Worm (Caenorhabditis elegans): ENCODE measurements around the gene C35A5.3.

DNA sequence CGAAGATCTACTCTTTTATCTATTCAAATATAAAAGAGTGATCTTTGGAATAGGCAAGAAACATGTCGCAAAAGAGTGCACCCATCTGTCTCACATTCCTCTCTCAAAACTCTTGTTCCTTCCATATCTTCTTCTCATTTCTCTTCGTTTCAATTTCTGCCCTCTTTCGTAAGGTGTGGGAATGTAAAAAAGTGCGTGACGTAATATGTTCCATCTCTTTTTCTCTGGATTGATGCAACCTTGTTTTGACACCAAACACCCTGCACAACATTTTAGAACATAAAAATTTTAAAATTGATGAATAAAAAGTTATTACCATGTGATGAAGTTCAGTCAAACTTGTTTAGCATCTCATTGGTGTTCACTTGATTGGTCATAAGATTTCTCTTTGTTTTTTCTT, 34.1 kb downstream of the C35A5.3 start:
- TF ChIP-seq ceh-82 (tag; optimal IDR thresholded peaks at IDR 0.05) (no peak), mdl-1 (tag; optimal IDR thresholded peaks at IDR 0.05) (no peak), ama-1 (optimal IDR thresholded peaks at IDR 0.05) (no peak), nhr-11 (tag; optimal IDR thresholded peaks at IDR 0.05) (no peak), ztf-11 (tag; optimal IDR thresholded peaks at IDR 0.05) (no peak), nhr-237 (tag; optimal IDR thresholded peaks at IDR 0.05) (no peak), nhr-77 (tag; optimal IDR thresholded peaks at IDR 0.05) (no peak)

All from whole organism, L3 larva.